Worm (Caenorhabditis elegans): Measurements from ENCODE around the gene btb-17.

DNA sequence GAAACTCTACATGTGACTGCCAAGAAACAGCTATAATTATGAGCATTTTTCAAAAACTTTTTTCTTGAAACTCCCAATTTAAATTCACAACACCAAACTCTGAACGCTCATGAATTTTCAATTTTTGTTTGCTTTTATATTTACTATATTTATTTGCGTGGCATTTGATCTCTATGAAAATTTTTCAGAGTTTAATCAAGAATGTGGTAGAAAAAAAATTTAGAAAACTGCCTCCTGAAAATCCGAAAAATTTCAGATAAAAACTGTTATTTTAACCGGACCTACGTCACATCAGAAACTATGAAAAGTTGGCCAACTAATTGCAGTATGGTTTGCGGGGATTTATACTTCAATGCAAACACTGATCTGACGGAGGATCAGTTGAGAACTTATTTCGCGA is 36.8 kb downstream of the btb-17 start, which contains the start of gene irld-27:
- TF ChIP-seq him-1 (tag; optimal IDR thresholded peaks at IDR 0.05) (no peak), W03F9.2 (tag; optimal IDR thresholded peaks at IDR 0.05) (no peak), dao-5 (tag; optimal IDR thresholded peaks at IDR 0.05) (no peak)
